Worm (Caenorhabditis elegans) whole organism, young adult: ENCODE measurements around the gene T28H10.2.

Experiments used
- B0261.1 ChIP-seq: sonication (generic microtip); optimal IDR thresholded peaks from 2 replicates; lab custom pipeline; 2016; ENCODE audit warnings: mild to moderate bottlenecking, missing genetic modification characterization, moderate library complexity, missing compliant biosample characterization
- C06A6.2 ChIP-seq: fragments of 200-800 bp; sonication (Bioruptor generic); conservative IDR thresholded peaks from 2 replicates; pipeline ENCODE4 v1.3.6; 2022; ENCODE audit warnings: missing genetic modification characterization, missing compliant biosample characterization
- C17E4.6 ChIP-seq: fragments of 200-800 bp; sonication (Bioruptor generic); IDR thresholded peaks from 2 replicates; pipeline ENCODE4 v1.3.6; 2022; ENCODE audit warnings: missing genetic modification reagents, missing genetic modification characterization, missing compliant biosample characterization
- F10E7.11 ChIP-seq: sonication (generic microtip); optimal IDR thresholded peaks from 2 replicates; lab custom pipeline; 2017; ENCODE audit warnings: mild to moderate bottlenecking, missing genetic modification characterization, moderate library complexity, missing compliant biosample characterization
- F49E8.2 ChIP-seq: sonication (generic microtip); optimal IDR thresholded peaks from 3 replicates; lab custom pipeline; 2017; ENCODE audit warnings: missing genetic modification characterization, mild to moderate bottlenecking, missing compliant biosample characterization, antibody characterized with exemption, moderate library complexity; ENCODE audit not compliant: insufficient read depth
- F52B5.7 ChIP-seq: sonication (generic microtip); optimal IDR thresholded peaks from 2 replicates; lab custom pipeline; 2016; ENCODE audit warnings: mild to moderate bottlenecking, missing genetic modification characterization, missing compliant biosample characterization
- F55B11.4 ChIP-seq: sonication (generic microtip); optimal IDR thresholded peaks from 2 replicates; lab custom pipeline; 2016; ENCODE audit warnings: missing compliant biosample characterization, missing genetic modification characterization, borderline replicate concordance; ENCODE audit not compliant: insufficient read depth
- F57C9.4 ChIP-seq: sonication (generic microtip); optimal IDR thresholded peaks from 2 replicates; lab custom pipeline; 2017; ENCODE audit warnings: mild to moderate bottlenecking, missing genetic modification characterization, missing compliant biosample characterization
- T26A5.8 ChIP-seq: sonication (generic microtip); optimal IDR thresholded peaks from 2 replicates; lab custom pipeline; 2016; ENCODE audit warnings: missing genetic modification characterization, missing compliant biosample characterization
- Y53F4B.3 ChIP-seq: fragments of 200-800 bp; sonication (Bioruptor generic); IDR thresholded peaks from 2 replicates; pipeline ENCODE4 v1.3.6; 2022; ENCODE audit warnings: missing genetic modification reagents, missing genetic modification characterization, missing compliant biosample characterization
- Y56A3A.18 ChIP-seq: fragments of 200-800 bp; sonication (Bioruptor generic); IDR thresholded peaks from 2 replicates; pipeline ENCODE4 v1.3.6; 2022; ENCODE audit warnings: missing genetic modification reagents, missing genetic modification characterization, missing compliant biosample characterization
- atf-7 ChIP-seq: sonication (generic microtip); optimal IDR thresholded peaks from 2 replicates; lab custom pipeline; 2017; ENCODE audit warnings: mild to moderate bottlenecking, missing genetic modification characterization, missing compliant biosample characterization
- cebp-1 ChIP-seq, 2 experiments: fragments of 200-800 bp in 1 of 2; sonication (Bioruptor generic) in 1 of 2; sonication (generic microtip) in 1 of 2; IDR thresholded peaks in 1 of 2; optimal IDR thresholded peaks in 1 of 2; 2 replicates each; pipeline versions ENCODE4 v1.3.6 to Lab custom; 2017 to 2022; ENCODE audit warnings: missing compliant biosample characterization in 2 of 2, missing genetic modification characterization in 2 of 2, mild to moderate bottlenecking in 1 of 2, missing genetic modification reagents in 1 of 2, moderate library complexity in 1 of 2
- ceh-91 ChIP-seq: fragments of 200-800 bp; sonication (Bioruptor generic); IDR thresholded peaks from 2 replicates; pipeline ENCODE4 v1.3.6; 2022; ENCODE audit warnings: missing genetic modification reagents, missing genetic modification characterization, missing compliant biosample characterization
- die-1 ChIP-seq: sonication (generic microtip); optimal IDR thresholded peaks from 2 replicates; lab custom pipeline; 2016; ENCODE audit warnings: missing genotype, mild to moderate bottlenecking, missing genetic modification characterization, missing compliant biosample characterization
- dox-1 ChIP-seq: fragments of 200-800 bp; sonication (Bioruptor generic); IDR thresholded peaks from 2 replicates; pipeline ENCODE4 v1.3.6; 2022; ENCODE audit warnings: missing genetic modification reagents, missing genetic modification characterization, missing compliant biosample characterization
- egl-44 ChIP-seq: fragments of 200-800 bp; sonication (Bioruptor generic); IDR thresholded peaks from 2 replicates; pipeline ENCODE4 v1.3.6; 2022; ENCODE audit warnings: missing genetic modification reagents, missing genetic modification characterization, missing compliant biosample characterization
- ekl-4 ChIP-seq: fragments of 200-800 bp; sonication (Bioruptor generic); IDR thresholded peaks from 2 replicates; pipeline ENCODE4 v1.3.6; 2022; ENCODE audit warnings: missing genetic modification reagents, missing genetic modification characterization, missing compliant biosample characterization
- gei-17 ChIP-seq: fragments of 200-800 bp; sonication (Bioruptor generic); optimal IDR thresholded peaks from 2 replicates; lab custom pipeline; 2018; ENCODE audit warnings: mild to moderate bottlenecking, missing genetic modification characterization, missing compliant biosample characterization
- hrde-1 ChIP-seq: sonication (generic microtip); optimal IDR thresholded peaks from 2 replicates; lab custom pipeline; 2016; ENCODE audit warnings: missing genetic modification characterization, mild to moderate bottlenecking, missing compliant biosample characterization, moderate library complexity, missing genotype, missing genetic modification reagents, borderline replicate concordance
- lag-1 ChIP-seq: fragments of 200-800 bp; sonication (Bioruptor generic); IDR thresholded peaks from 2 replicates; pipeline ENCODE4 v1.3.6; 2022; ENCODE audit warnings: missing genetic modification reagents, missing genetic modification characterization, missing compliant biosample characterization
- let-607 ChIP-seq, 2 experiments: fragments of 200-800 bp in 1 of 2; sonication (Bioruptor generic) in 1 of 2; sonication (generic microtip) in 1 of 2; optimal IDR thresholded peaks; 2 replicates each; lab custom pipeline; 2016 to 2018; ENCODE audit warnings: mild to moderate bottlenecking in 2 of 2, missing compliant biosample characterization in 2 of 2, missing genetic modification characterization in 2 of 2, moderate library complexity in 2 of 2, missing genotype in 1 of 2
- lin-26 ChIP-seq: fragments of 200-800 bp; sonication (Bioruptor generic); IDR thresholded peaks from 2 replicates; pipeline ENCODE4 v1.3.6; 2022; ENCODE audit warnings: missing genetic modification reagents, missing genetic modification characterization, missing compliant biosample characterization
- lin-40 ChIP-seq: sonication (generic microtip); optimal IDR thresholded peaks from 2 replicates; lab custom pipeline; 2016; ENCODE audit warnings: missing genetic modification characterization, mild to moderate bottlenecking, missing compliant biosample characterization, missing genotype, missing genetic modification reagents
- lin-54 ChIP-seq: fragments of 200-800 bp; sonication (Bioruptor generic); optimal IDR thresholded peaks from 2 replicates; lab custom pipeline; 2018; ENCODE audit warnings: mild to moderate bottlenecking, missing genetic modification characterization, missing compliant biosample characterization
- madf-3 ChIP-seq: fragments of 200-800 bp; sonication (Bioruptor generic); IDR thresholded peaks from 2 replicates; pipeline ENCODE4 v1.3.6; 2022; ENCODE audit warnings: missing genetic modification reagents, missing genetic modification characterization, missing compliant biosample characterization
- madf-6 ChIP-seq: fragments of 200-800 bp; sonication (Bioruptor generic); IDR thresholded peaks from 2 replicates; pipeline ENCODE4 v1.3.6; 2022; ENCODE audit warnings: missing genetic modification reagents, missing genetic modification characterization, missing compliant biosample characterization
- madf-8 ChIP-seq: fragments of 200-800 bp; sonication (Bioruptor generic); conservative IDR thresholded peaks from 2 replicates; pipeline ENCODE4 v1.3.6; 2022; ENCODE audit warnings: missing genetic modification reagents, missing genetic modification characterization, missing compliant biosample characterization
- nfya-2 ChIP-seq: fragments of 200-800 bp; sonication (Bioruptor generic); IDR thresholded peaks from 2 replicates; pipeline ENCODE4 v1.3.6; 2022; ENCODE audit warnings: missing genetic modification reagents, missing genetic modification characterization, missing compliant biosample characterization
- nfyb-1 ChIP-seq: fragments of 200-800 bp; sonication (Bioruptor generic); IDR thresholded peaks from 2 replicates; pipeline ENCODE4 v1.3.6; 2022; ENCODE audit warnings: missing genetic modification reagents, missing genetic modification characterization, missing compliant biosample characterization
- nhr-120 ChIP-seq: fragments of 200-800 bp; sonication (Bioruptor generic); IDR thresholded peaks from 2 replicates; pipeline ENCODE4 v1.3.6; 2022; ENCODE audit warnings: missing genetic modification characterization, missing compliant biosample characterization
- nhr-80 ChIP-seq: sonication (generic microtip); optimal IDR thresholded peaks from 2 replicates; lab custom pipeline; 2016; ENCODE audit warnings: missing genetic modification characterization, missing compliant biosample characterization
- pha-4 ChIP-seq: fragments of 150-350 bp; sonication (generic microtip); optimal IDR thresholded peaks from 2 replicates; lab custom pipeline; 2014; ENCODE audit warnings: missing biosample characterization, missing genetic modification reagents, missing genetic modification characterization
- rec-8 ChIP-seq, 2 experiments: sonication (generic microtip); optimal IDR thresholded peaks; 2 replicates each; lab custom pipeline; 2016; ENCODE audit warnings: mild to moderate bottlenecking in 2 of 2, missing genetic modification characterization in 2 of 2, missing genetic modification reagents in 2 of 2, missing genotype in 2 of 2, missing biosample characterization in 1 of 2, missing compliant biosample characterization in 1 of 2, moderate library complexity in 1 of 2
- sea-2 ChIP-seq: fragments of 200-800 bp; sonication (Bioruptor generic); IDR thresholded peaks from 2 replicates; pipeline ENCODE4 v1.3.6; 2022; ENCODE audit warnings: missing genetic modification characterization, missing compliant biosample characterization
- snpc-1.3 ChIP-seq: sonication (generic microtip); optimal IDR thresholded peaks from 2 replicates; lab custom pipeline; 2017; ENCODE audit warnings: missing genetic modification characterization, mild to moderate bottlenecking, missing compliant biosample characterization, antibody characterized with exemption, moderate library complexity, missing genotype, missing genetic modification reagents; ENCODE audit not compliant: insufficient read depth
- snpc-4 ChIP-seq, 5 experiments: fragments of 150-350 bp in 1 of 5; sonication (generic microtip) in 4 of 5; optimal IDR thresholded peaks; 2 replicates each; lab custom pipeline; 2014 to 2018; ENCODE audit warnings: missing genetic modification characterization in 5 of 5, missing biosample characterization in 3 of 5, antibody characterized with exemption in 2 of 5, mild to moderate bottlenecking in 2 of 5, missing compliant biosample characterization in 2 of 5, missing genotype in 2 of 5, moderate library complexity in 2 of 5, missing genetic modification reagents in 1 of 5
- tlf-1 ChIP-seq: fragments of 200-800 bp; sonication (Bioruptor generic); optimal IDR thresholded peaks from 2 replicates; lab custom pipeline; 2018; ENCODE audit warnings: mild to moderate bottlenecking, missing genetic modification characterization, missing compliant biosample characterization
- unc-130 ChIP-seq: sonication (generic microtip); optimal IDR thresholded peaks from 2 replicates; lab custom pipeline; 2016; ENCODE audit warnings: missing genetic modification reagents, missing genetic modification characterization, missing compliant biosample characterization
- unc-62 ChIP-seq: fragments of 150-350 bp; optimal IDR thresholded peaks from 2 replicates; lab custom pipeline; 2014; ENCODE audit warnings: missing biosample characterization, missing genetic modification reagents, missing genetic modification characterization
- ztf-18 ChIP-seq: sonication (generic microtip); optimal IDR thresholded peaks from 2 replicates; lab custom pipeline; 2016; ENCODE audit warnings: missing genotype, mild to moderate bottlenecking, missing genetic modification characterization, missing compliant biosample characterization
- ztf-25 ChIP-seq: fragments of 200-800 bp; sonication (Bioruptor generic); IDR thresholded peaks from 2 replicates; pipeline ENCODE4 v1.3.6; 2022; ENCODE audit warnings: missing genetic modification reagents, missing genetic modification characterization, missing compliant biosample characterization
- ztf-26 ChIP-seq: sonication (generic microtip); optimal IDR thresholded peaks from 2 replicates; lab custom pipeline; 2017; ENCODE audit warnings: missing genetic modification characterization, missing compliant biosample characterization

T28H10.2 gene

ce11 chrV:12512773-12513172 is at the start of gene T28H10.2, which contains the start of gene lgmn-1:
Gene T28H10.2 (minus strand): TSS chrV:12512949.
Gene lgmn-1 (plus strand): TSS chrV:12513056.
- no peak for TF ChIP-seq lag-1 (GFP tag; lab: Robert Waterston, UW)
- 0 out of 2 replicates have a peak, but pooled peaks have one; percentile 16 for TF ChIP-seq lin-26 (GFP tag; lab: Robert Waterston, UW)
- no peak for TF ChIP-seq snpc-4 (GFP tag; optimal IDR thresholded peaks at IDR 0.05; lab: Kevin White, UChicago)
- no peak for TF ChIP-seq snpc-4 (tag; optimal IDR thresholded peaks at IDR 0.05; lab: Kevin White, UChicago)
- TF ChIP-seq die-1 (tag; lab: Kevin White, UChicago) = no peak
- no peak for TF ChIP-seq ekl-4
- no peak for TF ChIP-seq C17E4.6 (GFP tag; lab: Robert Waterston, UW)
- TF ChIP-seq atf-7 (tag; lab: Kevin White, UChicago) = no peak
- TF ChIP-seq F55B11.4 (tag; lab: Kevin White, UChicago) = no peak
- no peak for TF ChIP-seq unc-130 (GFP tag; lab: Kevin White, UChicago)
- no peak for TF ChIP-seq nhr-120 (GFP tag; lab: Robert Waterston, UW)
- TF ChIP-seq F52B5.7 (tag; lab: Kevin White, UChicago) = no peak
- no peak for TF ChIP-seq lin-40 (tag; lab: Kevin White, UChicago)
- TF ChIP-seq egl-44 = peak; percentile 47; the same call in 1 of the 2 replicates
- no peak for TF ChIP-seq Y53F4B.3 (GFP tag; lab: Robert Waterston, UW)
- TF ChIP-seq rec-8 (tag; optimal IDR thresholded peaks at IDR 0.05; lab: Kevin White, UChicago) = no peak
- TF ChIP-seq tlf-1 (GFP tag; lab: Kevin White, UChicago) = no peak
- no peak for TF ChIP-seq F49E8.2 (tag; lab: Kevin White, UChicago)
- no peak for TF ChIP-seq T26A5.8 (tag; lab: Kevin White, UChicago)
- no peak for TF ChIP-seq lin-54 (GFP tag; lab: Kevin White, UChicago)
- TF ChIP-seq cebp-1 (GFP tag; IDR thresholded peaks at IDR 0.05; lab: Robert Waterston, UW) = 0 out of 2 replicates have a peak, but pooled peaks have one; percentile 17
- peak; percentile 38 for TF ChIP-seq cebp-1 (tag; optimal IDR thresholded peaks at IDR 0.05; lab: Kevin White, UChicago)
- TF ChIP-seq F57C9.4 (tag; lab: Kevin White, UChicago) = no peak
- no peak for TF ChIP-seq pha-4
- TF ChIP-seq C06A6.2 (GFP tag; lab: Robert Waterston, UW) = no peak
- TF ChIP-seq dox-1 = 0 out of 2 replicates have a peak, but pooled peaks have one; percentile 11
- TF ChIP-seq ztf-25 (GFP tag; lab: Robert Waterston, UW) = no peak
- no peak for TF ChIP-seq ztf-26 (tag; lab: Kevin White, UChicago)
- TF ChIP-seq ceh-91 = no peak
- peak in 1 of 2 experiments; percentile 42 for TF ChIP-seq let-607 (tag; optimal IDR thresholded peaks at IDR 0.05; lab: Kevin White, UChicago)
- no peak for TF ChIP-seq madf-8 (GFP tag; lab: Robert Waterston, UW)
- TF ChIP-seq nfya-2 (GFP tag; lab: Robert Waterston, UW) = no peak
- no peak for TF ChIP-seq snpc-1.3 (tag; lab: Kevin White, UChicago)
- TF ChIP-seq nhr-80 (tag; lab: Kevin White, UChicago) = peak; percentile 82
- no peak for TF ChIP-seq madf-3 (GFP tag; lab: Robert Waterston, UW)
- TF ChIP-seq hrde-1 (tag; lab: Kevin White, UChicago) = no peak
- TF ChIP-seq F10E7.11 (tag; lab: Kevin White, UChicago) = no peak
- TF ChIP-seq unc-62 = peak; percentile 61
- TF ChIP-seq nfyb-1 (GFP tag; lab: Robert Waterston, UW) = 0 out of 2 replicates have a peak, but pooled peaks have one; percentile 29
- TF ChIP-seq gei-17 (GFP tag; lab: Kevin White, UChicago) = no peak
- no peak for TF ChIP-seq sea-2
- TF ChIP-seq madf-6 (GFP tag; lab: Robert Waterston, UW) = no peak
- no peak for TF ChIP-seq B0261.1 (tag; lab: Kevin White, UChicago)
- TF ChIP-seq Y56A3A.18 = no peak
- no peak for TF ChIP-seq ztf-18 (tag; lab: Kevin White, UChicago)
